Worm (Caenorhabditis elegans) whole organism, early embryonic: ENCODE measurements around the gene C08F11.17.

ENCODE experiments used
- F13C5.2 ChIP-seq: sonication (generic microtip); optimal IDR thresholded peaks from 2 replicates; lab custom pipeline; 2017; ENCODE audit warnings: mild to moderate bottlenecking, missing genetic modification characterization, inconsistent platforms, missing compliant biosample characterization
- ama-1 ChIP-seq: fragments of 150-350 bp; optimal IDR thresholded peaks from 2 replicates; lab custom pipeline; 2014
- ceh-13 ChIP-seq: fragments of 200-800 bp; sonication (Bioruptor generic); optimal IDR thresholded peaks from 2 replicates; lab custom pipeline; 2018; ENCODE audit warnings: mild to moderate bottlenecking, missing genetic modification characterization, missing compliant biosample characterization
- hmg-4 ChIP-seq: fragments of 200-800 bp; sonication (Bioruptor generic); optimal IDR thresholded peaks from 2 replicates; lab custom pipeline; 2018; ENCODE audit warnings: mild to moderate bottlenecking, missing genetic modification characterization, missing compliant biosample characterization

DNA sequence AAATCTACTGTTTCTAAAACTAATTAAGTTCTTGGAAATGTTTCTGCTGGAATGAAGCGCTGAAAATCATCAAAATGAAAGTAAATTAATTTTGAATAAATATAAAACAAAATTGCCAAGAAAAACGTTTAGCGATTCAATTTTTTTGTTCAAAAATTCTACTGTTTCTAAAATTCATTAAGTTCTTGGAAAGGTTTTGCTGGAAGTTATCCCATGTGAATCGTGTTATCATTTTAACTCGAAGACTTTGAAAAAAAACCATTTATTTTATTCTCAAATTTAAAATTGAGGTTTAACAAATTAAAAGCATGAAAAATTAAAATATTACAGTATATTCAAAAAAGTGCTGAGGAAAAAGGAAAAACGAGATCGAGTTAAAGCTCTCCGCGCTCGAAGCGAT is 34.7 kb upstream of the C08F11.17 start:
- no peak for TF ChIP-seq F13C5.2
- no peak for TF ChIP-seq ama-1 (lab: Kevin White, UChicago)
- TF ChIP-seq hmg-4 (GFP tag; lab: Kevin White, UChicago), result no peak
- no peak for TF ChIP-seq ceh-13 (GFP tag; lab: Kevin White, UChicago)
